Worm (Caenorhabditis elegans) whole organism, L1 larva: ENCODE measurements around the gene gck-4.

Experiments used
- C04F5.9 ChIP-seq: sonication (generic microtip); optimal IDR thresholded peaks from 2 replicates; lab custom pipeline; 2016; ENCODE audit warnings: missing genetic modification characterization, missing compliant biosample characterization
- C16A3.4 ChIP-seq: fragments of 150-350 bp; optimal IDR thresholded peaks from 2 replicates; lab custom pipeline; 2014; ENCODE audit warnings: missing biosample characterization, missing genetic modification characterization
- C34B4.2 ChIP-seq: sonication (generic microtip); optimal IDR thresholded peaks from 2 replicates; lab custom pipeline; 2017; ENCODE audit warnings: mild to moderate bottlenecking, missing genetic modification characterization, missing compliant biosample characterization
- Y116A8C.19 ChIP-seq: sonication (generic microtip); optimal IDR thresholded peaks from 2 replicates; lab custom pipeline; 2016; ENCODE audit warnings: missing compliant biosample characterization, missing genetic modification characterization, borderline replicate concordance
- aha-1 ChIP-seq: fragments of 150-350 bp; optimal IDR thresholded peaks from 2 replicates; lab custom pipeline; 2014; ENCODE audit warnings: missing biosample characterization, missing genetic modification characterization
- alr-1 ChIP-seq: fragments of 200-800 bp; sonication (Bioruptor generic); optimal IDR thresholded peaks from 2 replicates; lab custom pipeline; 2018; ENCODE audit warnings: borderline replicate concordance, mild to moderate bottlenecking, missing genetic modification characterization, missing compliant biosample characterization
- blmp-1 ChIP-seq: fragments of 150-350 bp; optimal IDR thresholded peaks from 2 replicates; lab custom pipeline; 2014; ENCODE audit warnings: missing biosample characterization, missing genetic modification characterization
- ceh-88 ChIP-seq: fragments of 200-800 bp; sonication (Bioruptor generic); IDR thresholded peaks from 2 replicates; pipeline ENCODE4 v1.3.6; 2022; ENCODE audit warnings: missing genetic modification characterization, missing compliant biosample characterization
- ceh-90 ChIP-seq: sonication (generic microtip); optimal IDR thresholded peaks from 2 replicates; lab custom pipeline; 2016; ENCODE audit warnings: missing genetic modification characterization, missing compliant biosample characterization
- ces-1 ChIP-seq: fragments of 150-350 bp; optimal IDR thresholded peaks from 2 replicates; lab custom pipeline; 2014; ENCODE audit warnings: missing biosample characterization, missing genetic modification reagents, missing genetic modification characterization
- dpl-1 ChIP-seq, 3 experiments: fragments of 150-350 bp in 2 of 3; sonication (generic microtip) in 1 of 3; optimal IDR thresholded peaks; 2 replicates each; lab custom pipeline; 2014 to 2017; ENCODE audit warnings: missing biosample characterization in 3 of 3, missing genetic modification characterization in 3 of 3, missing genetic modification reagents in 3 of 3
- dsc-1 ChIP-seq: sonication (generic microtip); optimal IDR thresholded peaks from 2 replicates; lab custom pipeline; 2016; ENCODE audit warnings: mild to moderate bottlenecking, missing genetic modification characterization, missing compliant biosample characterization
- efl-1 ChIP-seq, 4 experiments: fragments of 150-350 bp; optimal IDR thresholded peaks in 3 of 4; peaks in 1 of 4; 1 replicate in 1 of 4; 2 replicates in 3 of 4; lab custom pipeline; 2014; ENCODE audit warnings: missing biosample characterization in 2 of 4, missing genetic modification characterization in 2 of 4, missing genetic modification reagents in 2 of 4
- egl-27 ChIP-seq, 2 experiments: fragments of 150-350 bp in 1 of 2; sonication (generic microtip); optimal IDR thresholded peaks; 3 replicates each; lab custom pipeline; 2017 to 2018; ENCODE audit warnings: missing biosample characterization in 2 of 2, missing genetic modification characterization in 2 of 2, missing genetic modification reagents in 2 of 2
- elt-2 ChIP-seq: sonication (generic microtip); optimal IDR thresholded peaks from 2 replicates; lab custom pipeline; 2016; ENCODE audit warnings: missing genetic modification characterization, mild to moderate bottlenecking, inconsistent platforms, missing compliant biosample characterization, missing genetic modification reagents
- elt-3 ChIP-seq, 6 experiments: fragments of 150-350 bp in 1 of 6; sonication (generic microtip); optimal IDR thresholded peaks; 2 replicates each; lab custom pipeline; 2017 to 2018; ENCODE audit warnings: missing biosample characterization in 6 of 6, missing genetic modification characterization in 6 of 6, inconsistent platforms in 1 of 6
- ets-5 ChIP-seq: fragments of 200-800 bp; sonication (Bioruptor generic); IDR thresholded peaks from 2 replicates; pipeline ENCODE4 v1.3.6; 2022; ENCODE audit warnings: missing genetic modification characterization, missing compliant biosample characterization
- fkh-10 ChIP-seq: sonication (generic microtip); optimal IDR thresholded peaks from 2 replicates; lab custom pipeline; 2017; ENCODE audit warnings: missing biosample characterization, missing genetic modification reagents, missing genetic modification characterization
- fkh-4 ChIP-seq: sonication (generic microtip); optimal IDR thresholded peaks from 2 replicates; lab custom pipeline; 2016; ENCODE audit warnings: missing compliant biosample characterization, missing genetic modification characterization, borderline replicate concordance
- fkh-8 ChIP-seq: sonication (generic microtip); optimal IDR thresholded peaks from 2 replicates; lab custom pipeline; 2016; ENCODE audit warnings: mild to moderate bottlenecking, missing genetic modification characterization, missing compliant biosample characterization
- fos-1 ChIP-seq: fragments of 150-350 bp; optimal IDR thresholded peaks from 2 replicates; lab custom pipeline; 2014; ENCODE audit warnings: missing biosample characterization, missing genetic modification characterization
- irx-1 ChIP-seq: sonication (generic microtip); optimal IDR thresholded peaks from 2 replicates; lab custom pipeline; 2016; ENCODE audit warnings: missing genetic modification characterization, missing compliant biosample characterization
- isw-1 ChIP-seq: fragments of 200-800 bp; sonication (Bioruptor generic); IDR thresholded peaks from 2 replicates; pipeline ENCODE4 v1.3.6; 2022; ENCODE audit warnings: missing genetic modification characterization, missing compliant biosample characterization
- jun-1 ChIP-seq: fragments of 150-350 bp; optimal IDR thresholded peaks from 2 replicates; lab custom pipeline; 2014; ENCODE audit warnings: missing biosample characterization, missing genetic modification reagents, missing genetic modification characterization
- lin-15B ChIP-seq: fragments of 150-350 bp; sonication (generic microtip); optimal IDR thresholded peaks from 3 replicates; lab custom pipeline; 2014; ENCODE audit warnings: missing biosample characterization, missing genetic modification characterization
- lin-39 ChIP-seq: fragments of 150-350 bp; optimal IDR thresholded peaks from 2 replicates; lab custom pipeline; 2014; ENCODE audit warnings: missing biosample characterization, missing genetic modification reagents, missing genetic modification characterization
- lir-3 ChIP-seq: sonication (generic microtip); optimal IDR thresholded peaks from 2 replicates; lab custom pipeline; 2016; ENCODE audit warnings: mild to moderate bottlenecking, missing genetic modification characterization, moderate library complexity, missing compliant biosample characterization; ENCODE audit not compliant: poor library complexity
- lsy-2 ChIP-seq, 2 experiments: fragments of 150-350 bp; optimal IDR thresholded peaks; 2 replicates each; lab custom pipeline; 2014; ENCODE audit warnings: missing biosample characterization in 2 of 2, missing genetic modification characterization in 2 of 2
- mep-1 ChIP-seq: fragments of 150-350 bp; optimal IDR thresholded peaks from 2 replicates; lab custom pipeline; 2014; ENCODE audit warnings: missing biosample characterization, missing genetic modification characterization
- nhr-19 ChIP-seq: fragments of 200-800 bp; sonication (Bioruptor generic); conservative IDR thresholded peaks from 2 replicates; pipeline ENCODE4 v1.3.6; 2022; ENCODE audit warnings: missing genetic modification characterization, missing compliant biosample characterization
- nhr-47 ChIP-seq: sonication (generic microtip); optimal IDR thresholded peaks from 2 replicates; lab custom pipeline; 2016; ENCODE audit warnings: mild to moderate bottlenecking, missing genetic modification characterization, moderate library complexity, missing compliant biosample characterization
- nhr-71 ChIP-seq: sonication (generic microtip); optimal IDR thresholded peaks from 2 replicates; lab custom pipeline; 2016; ENCODE audit warnings: mild to moderate bottlenecking, missing genetic modification characterization, moderate library complexity, missing compliant biosample characterization
- nhr-76 ChIP-seq: sonication (generic microtip); optimal IDR thresholded peaks from 2 replicates; lab custom pipeline; 2017; ENCODE audit warnings: missing biosample characterization, missing genetic modification characterization
- nhr-77 ChIP-seq: fragments of 150-350 bp; optimal IDR thresholded peaks from 2 replicates; lab custom pipeline; 2014; ENCODE audit warnings: missing biosample characterization, missing genetic modification characterization
- nhr-84 ChIP-seq: sonication (generic microtip); optimal IDR thresholded peaks from 2 replicates; lab custom pipeline; 2017; ENCODE audit warnings: missing biosample characterization, missing genetic modification characterization
- nhr-90 ChIP-seq: sonication (generic microtip); optimal IDR thresholded peaks from 2 replicates; lab custom pipeline; 2016; ENCODE audit warnings: mild to moderate bottlenecking, missing genetic modification characterization, missing compliant biosample characterization; ENCODE audit not compliant: poor library complexity
- pag-3 ChIP-seq: sonication (generic microtip); optimal IDR thresholded peaks from 2 replicates; lab custom pipeline; 2017; ENCODE audit warnings: missing genetic modification characterization, mild to moderate bottlenecking, missing compliant biosample characterization, antibody characterized with exemption, borderline replicate concordance; ENCODE audit not compliant: insufficient read depth
- pax-3 ChIP-seq: fragments of 200-800 bp; sonication (Bioruptor generic); optimal IDR thresholded peaks from 2 replicates; lab custom pipeline; 2018; ENCODE audit warnings: mild to moderate bottlenecking, missing genetic modification characterization, moderate library complexity, missing compliant biosample characterization
- rnt-1 ChIP-seq: sonication (generic microtip); optimal IDR thresholded peaks from 2 replicates; lab custom pipeline; 2016; ENCODE audit warnings: mild to moderate bottlenecking, missing genetic modification characterization, moderate library complexity, missing compliant biosample characterization
- skn-1 ChIP-seq: fragments of 150-350 bp; optimal IDR thresholded peaks from 2 replicates; lab custom pipeline; 2014; ENCODE audit warnings: missing biosample characterization, missing genetic modification characterization
- snu-23 ChIP-seq: sonication (generic microtip); optimal IDR thresholded peaks from 2 replicates; lab custom pipeline; 2016; ENCODE audit warnings: missing genetic modification characterization, missing compliant biosample characterization
- sox-4 ChIP-seq: sonication (generic microtip); optimal IDR thresholded peaks from 2 replicates; lab custom pipeline; 2016; ENCODE audit warnings: missing genetic modification characterization, missing compliant biosample characterization
- sptf-1 ChIP-seq: fragments of 150-350 bp; optimal IDR thresholded peaks from 2 replicates; lab custom pipeline; 2014; ENCODE audit warnings: missing biosample characterization, missing genetic modification characterization
- sup-37 ChIP-seq: fragments of 200-800 bp; sonication (Bioruptor generic); optimal IDR thresholded peaks from 2 replicates; lab custom pipeline; 2018; ENCODE audit warnings: mild to moderate bottlenecking, missing genetic modification characterization, missing compliant biosample characterization
- swsn-7 ChIP-seq: sonication (generic microtip); optimal IDR thresholded peaks from 2 replicates; lab custom pipeline; 2016; ENCODE audit warnings: missing genetic modification characterization, missing compliant biosample characterization
- tlp-1 ChIP-seq: fragments of 150-350 bp; optimal IDR thresholded peaks from 2 replicates; lab custom pipeline; 2014; ENCODE audit warnings: missing biosample characterization, missing genetic modification characterization
- unc-130 ChIP-seq: fragments of 150-350 bp; optimal IDR thresholded peaks from 2 replicates; lab custom pipeline; 2017; ENCODE audit warnings: missing biosample characterization, missing genetic modification characterization, inconsistent platforms
- unc-30 ChIP-seq: sonication (generic microtip); optimal IDR thresholded peaks from 2 replicates; lab custom pipeline; 2017; ENCODE audit warnings: missing biosample characterization, missing genetic modification characterization
- unc-98 ChIP-seq: fragments of 200-800 bp; sonication (Bioruptor generic); IDR thresholded peaks from 2 replicates; pipeline ENCODE4 v1.3.6; 2022; ENCODE audit warnings: missing genetic modification characterization, missing compliant biosample characterization
- xbp-1 ChIP-seq: sonication (generic microtip); optimal IDR thresholded peaks from 2 replicates; lab custom pipeline; 2016; ENCODE audit warnings: missing genetic modification characterization, missing compliant biosample characterization
- zag-1 ChIP-seq: fragments of 150-350 bp; optimal IDR thresholded peaks from 2 replicates; lab custom pipeline; 2014; ENCODE audit warnings: missing biosample characterization, missing genetic modification characterization
- zip-4 ChIP-seq: fragments of 200-800 bp; sonication (Bioruptor generic); optimal IDR thresholded peaks from 2 replicates; lab custom pipeline; 2018; ENCODE audit warnings: mild to moderate bottlenecking, missing genetic modification characterization, moderate library complexity, missing compliant biosample characterization
- ztf-4 ChIP-seq: fragments of 150-350 bp; optimal IDR thresholded peaks from 2 replicates; lab custom pipeline; 2014; ENCODE audit warnings: missing biosample characterization, missing genetic modification characterization

gck-4 gene

DNA sequence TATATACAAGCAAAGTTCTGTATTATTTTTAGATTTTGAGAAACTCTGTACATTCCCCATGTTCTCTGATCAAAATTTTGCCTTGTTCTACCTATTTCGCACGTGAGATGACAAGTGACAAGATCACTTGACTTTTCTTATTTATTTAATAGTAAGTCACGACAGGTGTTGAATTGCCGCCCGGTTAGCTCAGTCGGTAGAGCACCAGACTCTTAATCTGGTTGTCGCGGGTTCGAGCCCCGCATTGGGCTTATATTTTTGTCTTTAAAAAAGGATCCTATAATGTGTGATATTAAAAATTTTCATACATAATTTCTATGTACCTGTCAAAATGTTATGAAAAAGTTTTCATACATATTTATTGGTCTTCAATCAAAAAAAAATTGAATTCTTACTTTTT is 37.7 kb downstream of the gck-4 start:
- TF ChIP-seq efl-1 (optimal IDR thresholded peaks at IDR 0.05; lab: Kevin White, UChicago) (no peak), efl-1 (GFP tag; optimal IDR thresholded peaks at IDR 0.05 in 1 of 2; lab: Kevin White, UChicago) (peak in 1 of 2 experiments; percentile 64), C16A3.4 (tag; lab: Kevin White, UChicago) (peak; percentile 14), C34B4.2 (tag; lab: Kevin White, UChicago) (no peak), nhr-90 (peak; percentile 25), unc-30 (tag; lab: Kevin White, UChicago) (no peak), lir-3 (tag; lab: Kevin White, UChicago) (no peak), rnt-1 (tag; lab: Kevin White, UChicago) (peak; percentile 41), ces-1 (GFP tag; lab: Kevin White, UChicago) (no peak), zag-1 (tag; lab: Kevin White, UChicago) (no peak), sox-4 (tag; lab: Kevin White, UChicago) (no peak), fkh-8 (no peak), fos-1 (tag; lab: Kevin White, UChicago) (no peak), swsn-7 (tag; lab: Kevin White, UChicago) (no peak), sup-37 (GFP tag; lab: Kevin White, UChicago) (no peak), ceh-90 (tag; lab: Kevin White, UChicago) (no peak), skn-1 (tag; lab: Kevin White, UChicago) (no peak), nhr-84 (tag; lab: Kevin White, UChicago) (no peak), tlp-1 (tag; lab: Kevin White, UChicago) (no peak), unc-98 (GFP tag; lab: Robert Waterston, UW) (no peak), alr-1 (tag; lab: Kevin White, UChicago) (no peak), nhr-19 (peak; percentile 62), Y116A8C.19 (no peak), fkh-4 (tag; lab: Kevin White, UChicago) (no peak), elt-3 (tag; optimal IDR thresholded peaks at IDR 0.05; lab: Kevin White, UChicago) (no peak), xbp-1 (tag; lab: Kevin White, UChicago) (no peak), mep-1 (no peak), pax-3 (tag; lab: Kevin White, UChicago) (no peak), blmp-1 (no peak), C04F5.9 (tag; lab: Kevin White, UChicago) (no peak), nhr-76 (tag; lab: Kevin White, UChicago) (no peak), dsc-1 (no peak), unc-130 (tag; lab: Kevin White, UChicago) (no peak), zip-4 (GFP tag; lab: Kevin White, UChicago) (no peak), ceh-88 (no peak), lin-39 (tag; lab: Kevin White, UChicago) (no peak), irx-1 (no peak), jun-1 (tag; lab: Kevin White, UChicago) (no peak), pag-3 (tag; lab: Kevin White, UChicago) (no peak), isw-1 (no peak), nhr-47 (tag; lab: Kevin White, UChicago) (peak; percentile 41), snu-23 (GFP tag; lab: Kevin White, UChicago) (peak; percentile 32), nhr-71 (peak; percentile 68), sptf-1 (tag; lab: Kevin White, UChicago) (no peak), lsy-2 (tag; optimal IDR thresholded peaks at IDR 0.05; lab: Kevin White, UChicago) (peak in 1 of 2 experiments; percentile 14), ztf-4 (tag; lab: Kevin White, UChicago) (no peak), egl-27 (tag; optimal IDR thresholded peaks at IDR 0.05; lab: Kevin White, UChicago) (no peak), nhr-77 (tag; lab: Kevin White, UChicago) (no peak), elt-2 (peak; percentile 33), ets-5 (no peak), lin-15B (no peak), dpl-1 (GFP tag; optimal IDR thresholded peaks at IDR 0.05; lab: Kevin White, UChicago) (no peak), fkh-10 (GFP tag; lab: Kevin White, UChicago) (no peak), aha-1 (tag; lab: Kevin White, UChicago) (no peak)
